Worm (Caenorhabditis elegans): Measurements from ENCODE around the gene F33G12.3.

- TF ChIP-seq lsy-27 (tag; optimal IDR thresholded peaks at IDR 0.05; ENCODE audit: borderline replicate concordance, insufficient read depth) (no peak), attf-5 (GFP tag; optimal IDR thresholded peaks at IDR 0.05) (no peak), nfya-2 (GFP tag; IDR thresholded peaks at IDR 0.05) (no peak), ama-1 (optimal IDR thresholded peaks at IDR 0.05) (no peak), ama-1 (GFP tag; optimal IDR thresholded peaks at IDR 0.05) (no peak), lin-40 (tag; optimal IDR thresholded peaks at IDR 0.05) (no peak)
Measured at ce11 chrII:5001866-5002265, 32.0 kb downstream of the F33G12.3 start.
